Worm (Caenorhabditis elegans) whole organism, midembryonic: ENCODE measurements around the gene blos-1.

ENCODE experiments used
- T22C8.4 ChIP-seq: fragments of 200-800 bp; sonication (Bioruptor generic); IDR thresholded peaks from 2 replicates; pipeline ENCODE4 v1.3.6; 2022; ENCODE audit warnings: missing genetic modification characterization, missing compliant biosample characterization
- flt-1 ChIP-seq: fragments of 200-800 bp; sonication (Bioruptor generic); IDR thresholded peaks from 2 replicates; pipeline ENCODE4 v1.3.6; 2022; ENCODE audit warnings: missing genetic modification characterization, missing compliant biosample characterization
- ztf-29 ChIP-seq: fragments of 200-800 bp; sonication (Bioruptor generic); IDR thresholded peaks from 2 replicates; pipeline ENCODE4 v1.3.6; 2022; ENCODE audit warnings: missing genetic modification reagents, missing genetic modification characterization, missing compliant biosample characterization

DNA sequence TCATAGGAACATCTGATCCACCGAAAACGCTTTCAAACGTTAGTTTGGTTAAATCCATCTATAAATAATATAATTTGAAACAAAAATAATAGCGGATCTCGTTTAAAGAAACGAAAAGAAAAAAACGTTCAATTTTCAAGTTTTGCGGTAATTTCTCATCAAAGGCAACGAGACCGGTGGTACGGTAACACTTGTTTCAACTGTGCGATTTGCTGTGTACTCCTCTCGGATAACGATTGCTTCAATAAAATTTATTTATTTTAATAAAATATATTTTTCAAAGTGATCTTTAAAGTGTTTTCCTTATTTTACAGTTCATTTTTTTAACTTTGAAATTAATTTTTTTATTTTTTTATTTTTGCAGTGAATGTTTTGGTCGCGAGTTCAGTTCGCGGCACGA, 6.8 kb upstream of the blos-1 start, which contains the start of the genes rde-4 and cox-14:
- TF ChIP-seq T22C8.4 (no peak), flt-1 (GFP tag; lab: Robert Waterston, UW) (no peak), ztf-29 (GFP tag; lab: Robert Waterston, UW) (no peak)
